Fruit fly (Drosophila melanogaster) whole organism, embryonic: ENCODE results near the gene ninaG.

Source experiments
- Ada2b ChIP-seq: fragments of 200-800 bp; sonication (Bioruptor generic); IDR thresholded peaks from 2 replicates; pipeline ENCODE4 v1.3.6; 2022; ENCODE audit warnings: missing biosample characterization, missing genetic modification characterization
- Atf3 ChIP-seq: fragments of 200-800 bp; sonication (Bioruptor generic); optimal IDR thresholded peaks from 3 replicates; lab custom pipeline; 2016; ENCODE audit warnings: missing biosample characterization, missing genetic modification characterization
- CG10366 ChIP-seq: fragments of 200-800 bp; sonication (Bioruptor generic); IDR thresholded peaks from 2 replicates; pipeline ENCODE4 v1.3.6; 2022; ENCODE audit warnings: missing biosample characterization, missing genetic modification characterization
- CG10565 ChIP-seq: fragments of 200-800 bp; sonication (Bioruptor generic); optimal IDR thresholded peaks from 3 replicates; lab custom pipeline; 2016; ENCODE audit warnings: missing biosample characterization, mild to moderate bottlenecking, missing genetic modification characterization
- CG11560 ChIP-seq: fragments of 200-800 bp; sonication (Bioruptor generic); IDR thresholded peaks from 3 replicates; pipeline ENCODE4 v1.3.6; 2022; ENCODE audit warnings: missing biosample characterization, missing genetic modification characterization
- CG12155 ChIP-seq: fragments of 200-800 bp; sonication (Bioruptor generic); optimal IDR thresholded peaks from 3 replicates; lab custom pipeline; 2016; ENCODE audit warnings: missing biosample characterization, missing genetic modification characterization
- CG12236 ChIP-seq: fragments of 200-800 bp; sonication (Bioruptor generic); optimal IDR thresholded peaks from 2 replicates; lab custom pipeline; 2016; ENCODE audit warnings: missing biosample characterization, missing genetic modification characterization
- CG16863 ChIP-seq: fragments of 200-800 bp; sonication (Bioruptor generic); optimal IDR thresholded peaks from 3 replicates; lab custom pipeline; 2016; ENCODE audit warnings: missing biosample characterization, missing genetic modification characterization
- CG17802 ChIP-seq: fragments of 200-800 bp; sonication (Bioruptor generic); optimal IDR thresholded peaks from 2 replicates; lab custom pipeline; 2018; ENCODE audit warnings: missing biosample characterization, mild to moderate bottlenecking, missing genetic modification characterization, moderate library complexity
- CG17912 ChIP-seq: fragments of 200-800 bp; sonication (Bioruptor generic); optimal IDR thresholded peaks from 2 replicates; lab custom pipeline; 2018; ENCODE audit warnings: missing biosample characterization, mild to moderate bottlenecking, missing genetic modification characterization
- CG1792 ChIP-seq: fragments of 200-800 bp; sonication (Bioruptor generic); optimal IDR thresholded peaks from 2 replicates; lab custom pipeline; 2016; ENCODE audit warnings: missing biosample characterization, missing genetic modification characterization
- CG2889 ChIP-seq: fragments of 200-800 bp; sonication (Bioruptor generic); IDR thresholded peaks from 3 replicates; pipeline ENCODE4 v1.3.6; 2022; ENCODE audit warnings: missing biosample characterization, missing genetic modification characterization
- CG32767 ChIP-seq: fragments of 200-800 bp; sonication (Bioruptor generic); IDR thresholded peaks from 2 replicates; pipeline ENCODE4 v1.3.6; 2022; ENCODE audit warnings: missing biosample characterization, missing genetic modification characterization
- CG33557 ChIP-seq: fragments of 200-800 bp; sonication (Bioruptor generic); optimal IDR thresholded peaks from 2 replicates; lab custom pipeline; 2019; ENCODE audit warnings: missing biosample characterization, mild to moderate bottlenecking, missing genetic modification characterization, moderate library complexity
- CG3407 ChIP-seq: fragments of 200-800 bp; sonication (Bioruptor generic); optimal IDR thresholded peaks from 2 replicates; lab custom pipeline; 2018; ENCODE audit warnings: missing biosample characterization, mild to moderate bottlenecking, missing genetic modification characterization
- CG4328 ChIP-seq: fragments of 200-800 bp; sonication (Bioruptor generic); optimal IDR thresholded peaks from 3 replicates; lab custom pipeline; 2017; ENCODE audit warnings: missing biosample characterization, missing genetic modification reagents, missing genetic modification characterization
- CG9797 ChIP-seq: fragments of 200-800 bp; sonication (Bioruptor generic); optimal IDR thresholded peaks from 3 replicates; lab custom pipeline; 2018; ENCODE audit warnings: missing biosample characterization, mild to moderate bottlenecking, missing genetic modification characterization
- CG9817 ChIP-seq: fragments of 200-800 bp; sonication (Bioruptor generic); optimal IDR thresholded peaks from 2 replicates; lab custom pipeline; 2018; ENCODE audit warnings: missing biosample characterization, mild to moderate bottlenecking, missing genetic modification characterization, moderate library complexity
- CG9876 ChIP-seq: fragments of 200-800 bp; sonication (Bioruptor generic); optimal IDR thresholded peaks from 2 replicates; lab custom pipeline; 2016; ENCODE audit warnings: missing biosample characterization, missing genetic modification characterization
- Hand ChIP-seq: fragments of 200-800 bp; sonication (Bioruptor generic); optimal IDR thresholded peaks from 2 replicates; lab custom pipeline; 2017; ENCODE audit warnings: mild to moderate bottlenecking, missing biosample characterization, missing genetic modification reagents, missing genetic modification characterization
- Poxn ChIP-seq: fragments of 200-800 bp; sonication (Bioruptor generic); IDR thresholded peaks from 2 replicates; pipeline ENCODE4 v1.3.6; 2022; ENCODE audit warnings: missing biosample characterization, missing genetic modification characterization
- Six4 ChIP-seq: fragments of 200-800 bp; sonication (Bioruptor generic); optimal IDR thresholded peaks from 2 replicates; lab custom pipeline; 2016; ENCODE audit warnings: missing biosample characterization, missing genetic modification characterization
- Stat92E ChIP-seq, 3 experiments: fragments of >200 bp in 2 of 3; fragments of 200-800 bp in 1 of 3; sonication (Bioruptor generic) in 1 of 3; optimal IDR thresholded peaks; 2 replicates each; lab custom pipeline; 2017 to 2019; ENCODE audit warnings: missing biosample characterization in 3 of 3, missing genetic modification characterization in 3 of 3, mild to moderate bottlenecking in 1 of 3, moderate library complexity in 1 of 3
- Xbp1 ChIP-seq: fragments of 200-800 bp; sonication (Bioruptor generic); optimal IDR thresholded peaks from 3 replicates; lab custom pipeline; 2016; ENCODE audit warnings: missing biosample characterization, mild to moderate bottlenecking, missing genetic modification characterization
- ash1 ChIP-seq: fragments of 200-800 bp; sonication (Bioruptor generic); optimal IDR thresholded peaks from 2 replicates; lab custom pipeline; 2018; ENCODE audit warnings: missing biosample characterization, mild to moderate bottlenecking, missing genetic modification characterization
- cato ChIP-seq: fragments of 200-800 bp; sonication (Bioruptor generic); optimal IDR thresholded peaks from 2 replicates; lab custom pipeline; 2016; ENCODE audit warnings: missing biosample characterization, missing genetic modification characterization, borderline replicate concordance
- corto ChIP-seq: fragments of 200-800 bp; sonication (Bioruptor generic); optimal IDR thresholded peaks from 2 replicates; lab custom pipeline; 2016; ENCODE audit warnings: missing biosample characterization, mild to moderate bottlenecking, missing genetic modification characterization, moderate library complexity
- crc ChIP-seq: fragments of 200-800 bp; sonication (Bioruptor generic); optimal IDR thresholded peaks from 2 replicates; lab custom pipeline; 2016; ENCODE audit warnings: missing biosample characterization, missing genetic modification characterization
- cwo ChIP-seq: fragments of 200-800 bp; sonication (Bioruptor generic); optimal IDR thresholded peaks from 3 replicates; lab custom pipeline; 2017; ENCODE audit warnings: missing biosample characterization, missing genetic modification characterization, mild to moderate bottlenecking, moderate library complexity, missing genetic modification reagents
- dati ChIP-seq: fragments of 200-800 bp; sonication (Bioruptor generic); IDR thresholded peaks from 2 replicates; pipeline ENCODE4 v1.3.6; 2022; ENCODE audit warnings: missing biosample characterization, missing genetic modification characterization
- gem ChIP-seq: fragments of 200-800 bp; sonication (Bioruptor generic); optimal IDR thresholded peaks from 2 replicates; lab custom pipeline; 2019; ENCODE audit warnings: missing biosample characterization, mild to moderate bottlenecking, missing genetic modification characterization, moderate library complexity
- grau ChIP-seq: fragments of 200-800 bp; optimal IDR thresholded peaks from 3 replicates; lab custom pipeline; 2019; ENCODE audit warnings: missing biosample characterization, mild to moderate bottlenecking, missing genetic modification characterization, moderate library complexity
- grn ChIP-seq: fragments of 200-800 bp; sonication (Bioruptor generic); optimal IDR thresholded peaks from 3 replicates; lab custom pipeline; 2017; ENCODE audit warnings: missing biosample characterization, missing genetic modification characterization
- gro ChIP-seq: fragments of 200-800 bp; sonication (Bioruptor generic); optimal IDR thresholded peaks from 2 replicates; lab custom pipeline; 2016; ENCODE audit warnings: missing biosample characterization, missing genetic modification characterization
- gt ChIP-seq: fragments of 200-800 bp; sonication (Bioruptor generic); IDR thresholded peaks from 2 replicates; pipeline ENCODE4 v1.3.6; 2022; ENCODE audit warnings: missing biosample characterization, missing genetic modification characterization
- insv ChIP-seq, 2 experiments: fragments of 200-800 bp; sonication (Bioruptor generic); optimal IDR thresholded peaks; 3 replicates each; lab custom pipeline; 2016 to 2018; ENCODE audit warnings: missing biosample characterization in 2 of 2, missing genetic modification characterization in 2 of 2
- lab ChIP-seq: fragments of 200-800 bp; sonication (Bioruptor generic); optimal IDR thresholded peaks from 3 replicates; lab custom pipeline; 2017; ENCODE audit warnings: missing biosample characterization, missing genetic modification characterization, mild to moderate bottlenecking, moderate library complexity, missing genetic modification reagents
- lov ChIP-seq, 2 experiments: fragments of 200-800 bp in 1 of 2; fragments of >200 bp in 1 of 2; sonication (Bioruptor generic) in 1 of 2; IDR thresholded peaks in 1 of 2; optimal IDR thresholded peaks in 1 of 2; 2 replicates in 1 of 2; 3 replicates in 1 of 2; pipeline versions ENCODE4 v1.3.6 to Lab custom; 2017 to 2022; ENCODE audit warnings: missing biosample characterization in 1 of 2, missing genetic modification characterization in 1 of 2
- nau ChIP-seq: fragments of 200-800 bp; sonication (Bioruptor generic); optimal IDR thresholded peaks from 3 replicates; lab custom pipeline; 2017; ENCODE audit warnings: missing biosample characterization, mild to moderate bottlenecking, missing genetic modification characterization, missing genetic modification reagents
- org-1 ChIP-seq: fragments of 200-800 bp; sonication (Bioruptor generic); optimal IDR thresholded peaks from 2 replicates; lab custom pipeline; 2017; ENCODE audit warnings: missing biosample characterization, missing genetic modification characterization
- peb ChIP-seq: fragments of 200-800 bp; sonication (Bioruptor generic); IDR thresholded peaks from 2 replicates; pipeline ENCODE4 v1.3.6; 2022; ENCODE audit warnings: missing biosample characterization, missing genetic modification characterization
- phol ChIP-seq: fragments of 200-800 bp; sonication (Bioruptor generic); optimal IDR thresholded peaks from 3 replicates; lab custom pipeline; 2018; ENCODE audit warnings: missing biosample characterization, mild to moderate bottlenecking, missing genetic modification characterization, moderate library complexity
- pros ChIP-seq: fragments of 200-800 bp; sonication (Bioruptor generic); optimal IDR thresholded peaks from 3 replicates; lab custom pipeline; 2019; ENCODE audit warnings: missing biosample characterization, mild to moderate bottlenecking, missing genetic modification characterization, moderate library complexity
- so ChIP-seq: fragments of 200-800 bp; sonication (Bioruptor generic); IDR thresholded peaks from 3 replicates; pipeline ENCODE4 v1.3.6; 2022; ENCODE audit warnings: missing biosample characterization, missing genetic modification characterization
- stc ChIP-seq: fragments of 200-800 bp; sonication (Bioruptor generic); IDR thresholded peaks from 2 replicates; pipeline ENCODE4 v1.3.6; 2022; ENCODE audit warnings: missing biosample characterization, missing genetic modification characterization
- tgo ChIP-seq: fragments of 200-800 bp; sonication (Bioruptor generic); IDR thresholded peaks from 3 replicates; pipeline ENCODE4 v1.3.6; 2022; ENCODE audit warnings: missing biosample characterization, missing genetic modification characterization
- twi ChIP-seq: fragments of 200-800 bp; optimal IDR thresholded peaks from 2 replicates; lab custom pipeline; 2019; ENCODE audit warnings: missing biosample characterization, mild to moderate bottlenecking, missing genetic modification characterization, moderate library complexity
- z ChIP-seq: fragments of 200-800 bp; sonication (Bioruptor generic); IDR thresholded peaks from 3 replicates; pipeline ENCODE4 v1.3.6; 2022; ENCODE audit warnings: missing biosample characterization, missing genetic modification characterization
- zfh2 ChIP-seq: fragments of 200-800 bp; sonication (Bioruptor generic); optimal IDR thresholded peaks from 2 replicates; lab custom pipeline; 2016; ENCODE audit warnings: missing biosample characterization, missing genetic modification characterization

ninaG gene

DNA sequence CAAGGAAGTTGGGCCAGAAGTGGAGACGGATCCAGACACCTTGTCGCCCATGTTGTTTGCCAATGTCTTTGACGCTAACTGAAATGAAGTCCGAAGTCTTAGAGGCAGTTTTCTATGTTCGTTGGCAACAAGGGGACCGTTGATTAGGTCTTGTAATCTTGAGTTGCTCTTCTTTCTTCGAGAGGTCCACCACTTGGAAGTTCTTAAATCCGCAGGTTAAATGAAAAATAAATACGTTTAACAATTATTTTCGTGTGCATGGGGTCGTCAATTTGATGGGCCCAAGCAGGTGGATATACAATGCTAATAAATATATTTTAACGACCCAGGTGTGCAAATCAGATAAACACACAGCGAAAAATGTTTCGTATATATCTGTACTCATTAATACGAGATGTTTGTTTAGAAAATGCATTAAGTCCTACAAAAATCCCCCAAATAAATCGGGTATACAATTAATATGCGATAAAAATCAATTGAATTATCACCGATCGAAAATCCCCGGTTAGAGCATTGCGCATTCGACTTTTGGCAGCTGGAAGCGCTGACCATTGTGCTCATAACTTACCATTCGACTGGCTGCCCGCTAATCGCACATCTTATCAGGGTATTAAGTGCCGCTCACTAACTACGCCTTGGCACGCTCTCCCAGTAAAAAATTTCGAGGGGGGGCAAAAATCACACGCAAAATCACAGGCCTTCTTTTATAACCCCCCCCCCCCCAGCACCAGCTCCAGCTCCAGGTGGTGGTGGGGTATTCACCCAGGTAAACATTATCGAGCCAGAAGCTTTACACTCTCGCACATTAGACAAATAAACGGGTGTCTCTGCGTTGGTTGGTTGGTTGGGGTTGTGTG is 39.2 kb upstream of the ninaG start, which contains the start of gene PGRP-LB (continued):
- TF ChIP-seq CG9876 (GFP tag; lab: Kevin White, UChicago) = no peak
- TF ChIP-seq grau (tag; lab: Kevin White, UChicago) = peak; percentile 38
- no peak for TF ChIP-seq CG4328 (GFP tag; lab: Kevin White, UChicago)
- 0 out of 2 replicates have a peak, but pooled peaks have one; percentile 10 for TF ChIP-seq CG10366
- TF ChIP-seq CG11560 = no peak
- no peak for TF ChIP-seq CG10565
- TF ChIP-seq peb (GFP tag; lab: Robert Waterston, UW) = no peak
- no peak for TF ChIP-seq Ada2b (GFP tag; lab: Robert Waterston, UW)
- TF ChIP-seq dati = no peak
- TF ChIP-seq CG2889 (GFP tag; lab: Robert Waterston, UW) = no peak
- TF ChIP-seq nau = no peak
- no peak for TF ChIP-seq z
- TF ChIP-seq Atf3 (GFP tag; lab: Kevin White, UChicago) = no peak
- TF ChIP-seq phol (tag; lab: Kevin White, UChicago) = peak; percentile 7
- TF ChIP-seq org-1 = no peak
- TF ChIP-seq CG9817 = no peak
- no peak for TF ChIP-seq CG3407 (GFP tag; lab: Kevin White, UChicago)
- no peak for TF ChIP-seq Xbp1 (GFP tag; lab: Kevin White, UChicago)
- TF ChIP-seq CG16863 = no peak
- TF ChIP-seq Hand (GFP tag; lab: Kevin White, UChicago) = no peak
- no peak for TF ChIP-seq CG12236
- peak; percentile 39 for TF ChIP-seq cwo (GFP tag; lab: Kevin White, UChicago)
- TF ChIP-seq crc (GFP tag; lab: Kevin White, UChicago) = no peak
- TF ChIP-seq CG9797 (GFP tag; lab: Kevin White, UChicago) = no peak
- no peak for TF ChIP-seq lov (optimal IDR thresholded peaks at IDR 0.05; lab: Kevin White, UChicago)
- TF ChIP-seq lov (GFP tag; IDR thresholded peaks at IDR 0.05; lab: Robert Waterston, UW) = no peak
- no peak for TF ChIP-seq CG12155
- no peak for TF ChIP-seq ash1 (GFP tag; lab: Kevin White, UChicago)
- TF ChIP-seq CG1792 = no peak
- TF ChIP-seq Stat92E (GFP tag; optimal IDR thresholded peaks at IDR 0.05; lab: Kevin White, UChicago) = peak in 1 of 3 experiments; percentile 47
- no peak for TF ChIP-seq CG32767
- TF ChIP-seq insv (GFP tag; optimal IDR thresholded peaks at IDR 0.05; lab: Kevin White, UChicago) = no peak
- TF ChIP-seq CG33557 (GFP tag; lab: Kevin White, UChicago) = no peak
- TF ChIP-seq cato (GFP tag; lab: Kevin White, UChicago) = no peak
- no peak for TF ChIP-seq Six4 (GFP tag; lab: Kevin White, UChicago)
- no peak for TF ChIP-seq stc (GFP tag; lab: Robert Waterston, UW)
- no peak for TF ChIP-seq pros (GFP tag; lab: Kevin White, UChicago)
- no peak for TF ChIP-seq corto (GFP tag; lab: Kevin White, UChicago)
- TF ChIP-seq zfh2 = peak; percentile 21
- no peak for TF ChIP-seq tgo
- no peak for TF ChIP-seq gt (GFP tag; lab: Robert Waterston, UW)
- no peak for TF ChIP-seq so (GFP tag; lab: Robert Waterston, UW)
- TF ChIP-seq Poxn (GFP tag; lab: Robert Waterston, UW) = no peak
- peak; percentile 46 for TF ChIP-seq gem
- no peak for TF ChIP-seq twi (tag; lab: Kevin White, UChicago)
- no peak for TF ChIP-seq CG17912
- peak; percentile 32 for TF ChIP-seq lab (GFP tag; lab: Kevin White, UChicago)
- peak; percentile 51 for TF ChIP-seq grn (GFP tag; lab: Kevin White, UChicago)
- TF ChIP-seq gro (GFP tag; lab: Kevin White, UChicago) = no peak
- no peak for TF ChIP-seq CG17802 (tag; lab: Kevin White, UChicago)
